Fruit fly (Drosophila melanogaster): ENCODE measurements around the gene Nrt.
A peak's percentile ranks its signal among the peaks of the same experiment; 100 is the strongest.

Gene Nrt

dm6 chr3L:16824725-16825124, 58.9 kb downstream of the Nrt start:
- TF ChIP-seq Dek (tag; optimal IDR thresholded peaks at IDR 0.05) (no peak), Hsf (GFP tag; optimal IDR thresholded peaks at IDR 0.05) (no peak), Hr39 (optimal IDR thresholded peaks at IDR 0.05) (no peak), CG12236 (GFP tag; optimal IDR thresholded peaks at IDR 0.05) (no peak), Med (GFP tag) (no peak), CG7357 (GFP tag; IDR thresholded peaks at IDR 0.05) (0 out of 3 replicates have a peak, but pooled peaks have one; percentile 10), CG6791 (GFP tag; IDR thresholded peaks at IDR 0.05; ENCODE audit: partially characterized antibody) (no peak), sd (tag; optimal IDR thresholded peaks at IDR 0.05) (no peak), CG18764 (GFP tag; optimal IDR thresholded peaks at IDR 0.05) (no peak), CG8281 (tag; optimal IDR thresholded peaks at IDR 0.05) (no peak), zfh2 (GFP tag; optimal IDR thresholded peaks at IDR 0.05) (no peak), HLH54F (GFP tag; optimal IDR thresholded peaks at IDR 0.05) (no peak), sna (GFP tag; IDR thresholded peaks at IDR 0.05; ENCODE audit: partially characterized antibody) (no peak), croc (GFP tag; conservative IDR thresholded peaks at IDR 0.05) (no peak), CG1792 (GFP tag; optimal IDR thresholded peaks at IDR 0.05) (no peak), MBD-R2 (GFP tag; IDR thresholded peaks at IDR 0.05) (no peak), CG10147 (GFP tag; optimal IDR thresholded peaks at IDR 0.05) (no peak), BEAF-32 (GFP tag; optimal IDR thresholded peaks at IDR 0.05) (no peak), pfk (GFP tag; optimal IDR thresholded peaks at IDR 0.05) (no peak), Lpt (GFP tag; optimal IDR thresholded peaks at IDR 0.05) (no peak), Aef1 (GFP tag; IDR thresholded peaks at IDR 0.05) (peak; percentile 50), crp (GFP tag; optimal IDR thresholded peaks at IDR 0.05) (peak in 1 of 2 experiments; percentile 27), Side (GFP tag; optimal IDR thresholded peaks at IDR 0.05) (no peak), D (optimal IDR thresholded peaks at IDR 0.05) (no peak), D (GFP tag; optimal IDR thresholded peaks at IDR 0.05) (no peak), HmgD (GFP tag; optimal IDR thresholded peaks at IDR 0.05) (no peak), HHEX (GFP tag; optimal IDR thresholded peaks at IDR 0.05) (no peak), trem (tag; optimal IDR thresholded peaks at IDR 0.05) (no peak), sug (tag; optimal IDR thresholded peaks at IDR 0.05) (no peak), sr (GFP tag; IDR thresholded peaks at IDR 0.05) (peak; percentile 50; the same call in 1 of the 3 replicates), Poxn (GFP tag; IDR thresholded peaks at IDR 0.05) (no peak), crol (GFP tag; IDR thresholded peaks at IDR 0.05) (peak; percentile 88), ftz-f1 (GFP tag; optimal IDR thresholded peaks at IDR 0.05) (peak; percentile 21), slp2 (GFP tag; optimal IDR thresholded peaks at IDR 0.05) (no peak), aop (GFP tag; IDR thresholded peaks at IDR 0.05) (no peak), CG12769 (tag; optimal IDR thresholded peaks at IDR 0.05) (peak; percentile 69), gcm (GFP tag; optimal IDR thresholded peaks at IDR 0.05) (no peak), bowl (GFP tag; IDR thresholded peaks at IDR 0.05) (peak; percentile 20; the same call in 1 of the 2 replicates), Xrp1 (GFP tag; IDR thresholded peaks at IDR 0.05) (no peak), chinmo (GFP tag; IDR thresholded peaks at IDR 0.05; ENCODE audit: partially characterized antibody) (peak; percentile 85; the same call in 1 of the 4 replicates), br (optimal IDR thresholded peaks at IDR 0.05) (no peak), Adf1 (GFP tag; IDR thresholded peaks at IDR 0.05) (no peak), CG5245 (GFP tag; optimal IDR thresholded peaks at IDR 0.05) (no peak), CG6175 (GFP tag; IDR thresholded peaks at IDR 0.05) (peak; percentile 52; the same call in 1 of the 3 replicates), oc (tag; optimal IDR thresholded peaks at IDR 0.05) (no peak), NC2β (GFP tag; optimal IDR thresholded peaks at IDR 0.05) (no peak), grn (GFP tag; optimal IDR thresholded peaks at IDR 0.05) (no peak), CG7987 (GFP tag; optimal IDR thresholded peaks at IDR 0.05) (peak; percentile 90), ase (GFP tag; IDR thresholded peaks at IDR 0.05) (peak; percentile 7; the same call in 1 of the 3 replicates), otp (GFP tag; IDR thresholded peaks at IDR 0.05) (0 out of 3 replicates have a peak, but pooled peaks have one; percentile 44), cg (GFP tag; optimal IDR thresholded peaks at IDR 0.05) (peak; percentile 41), pan (optimal IDR thresholded peaks at IDR 0.05) (no peak), pan (GFP tag; optimal IDR thresholded peaks at IDR 0.05 in 1 of 2, IDR thresholded peaks at IDR 0.05 in 1 of 2) (peak in 1 of 2 experiments; percentile 16)

Measured in whole organism, embryonic.